Worm (Caenorhabditis elegans): ENCODE measurements around the gene ugt-42.

ugt-42 gene

DNA sequence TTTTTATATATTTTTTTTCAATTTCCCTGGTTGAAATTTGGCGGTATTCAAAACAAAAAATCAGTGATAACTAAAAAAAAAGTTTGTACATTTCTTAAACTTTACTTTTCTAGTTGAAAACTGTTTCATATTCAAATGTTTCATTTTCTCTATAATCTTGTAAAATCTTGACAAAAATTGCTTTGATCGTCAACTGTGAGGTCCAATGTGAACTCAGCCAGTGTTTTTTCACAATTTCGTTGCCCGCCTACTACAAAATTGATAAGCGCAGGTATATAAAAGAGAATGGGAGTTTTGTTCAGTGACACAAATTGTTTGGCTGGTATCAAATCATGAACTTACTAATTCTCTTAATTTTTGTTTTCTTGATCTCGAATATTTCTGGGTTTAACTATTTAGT is at the start of gene ugt-42:
ugt-42 (plus strand) TSS at position 301 of the 400 bp plus-strand sequence.
- TF ChIP-seq alr-1 (tag; optimal IDR thresholded peaks at IDR 0.05; ENCODE audit: borderline replicate concordance), result no peak
- TF ChIP-seq lir-3 (tag; optimal IDR thresholded peaks at IDR 0.05; ENCODE audit: poor library complexity), result no peak
- TF ChIP-seq sox-4 (tag; optimal IDR thresholded peaks at IDR 0.05), result no peak
- TF ChIP-seq nhr-28 (tag; optimal IDR thresholded peaks at IDR 0.05), result no peak
- TF ChIP-seq ces-1 (GFP tag; optimal IDR thresholded peaks at IDR 0.05), result no peak
- TF ChIP-seq vab-15 (tag; optimal IDR thresholded peaks at IDR 0.05), result no peak
- no peak for TF ChIP-seq dpl-1 (GFP tag; optimal IDR thresholded peaks at IDR 0.05)
- TF ChIP-seq lin-14 (GFP tag; optimal IDR thresholded peaks at IDR 0.05), result no peak
- TF ChIP-seq lin-15B (tag; optimal IDR thresholded peaks at IDR 0.05), result no peak
- TF ChIP-seq ztf-11 (tag; optimal IDR thresholded peaks at IDR 0.05), result no peak
- no peak for TF ChIP-seq lin-35 (GFP tag; optimal IDR thresholded peaks at IDR 0.05)
- no peak for TF ChIP-seq F16B12.6 (tag; optimal IDR thresholded peaks at IDR 0.05)
- no peak for TF ChIP-seq snu-23 (GFP tag; optimal IDR thresholded peaks at IDR 0.05)
- no peak for TF ChIP-seq unc-98 (GFP tag; IDR thresholded peaks at IDR 0.05)
- no peak for TF ChIP-seq hlh-17 (GFP tag; optimal IDR thresholded peaks at IDR 0.05; ENCODE audit: borderline replicate concordance)
- no peak for TF ChIP-seq ceh-88 (GFP tag; IDR thresholded peaks at IDR 0.05)

ce11 chrV:597823-598222 is 49.2 kb upstream of the ugt-42 start:
- peak; percentile 73 for TF ChIP-seq nhr-85 (tag)
- TF ChIP-seq egl-13 (tag; optimal IDR thresholded peaks at IDR 0.05), result no peak
- TF ChIP-seq sptf-1 (tag; optimal IDR thresholded peaks at IDR 0.05), result no peak
- TF ChIP-seq efl-1 (optimal IDR thresholded peaks at IDR 0.05), result no peak
- peak in 1 of 2 experiments; percentile 45 for TF ChIP-seq efl-1 (GFP tag; optimal IDR thresholded peaks at IDR 0.05 in 1 of 2)
- no peak for TF ChIP-seq sup-37 (GFP tag; optimal IDR thresholded peaks at IDR 0.05)
- no peak for TF ChIP-seq lin-13 (GFP tag; optimal IDR thresholded peaks at IDR 0.05)
- no peak for TF ChIP-seq mef-2 (tag; optimal IDR thresholded peaks at IDR 0.05)
- no peak for TF ChIP-seq F16B12.6 (tag; optimal IDR thresholded peaks at IDR 0.05)
- TF ChIP-seq aly-2 (tag; optimal IDR thresholded peaks at IDR 0.05), result no peak

ce11 chrV:598626-599025 is 48.4 kb upstream of the ugt-42 start:
- TF ChIP-seq nhr-20 (tag; optimal IDR thresholded peaks at IDR 0.05) (no peak), pag-3 (tag; optimal IDR thresholded peaks at IDR 0.05; ENCODE audit: borderline replicate concordance, insufficient read depth) (no peak), isw-1 (GFP tag; IDR thresholded peaks at IDR 0.05) (no peak), elt-3 (tag; optimal IDR thresholded peaks at IDR 0.05) (no peak), sup-37 (GFP tag; optimal IDR thresholded peaks at IDR 0.05) (no peak), grh-1 (GFP tag; IDR thresholded peaks at IDR 0.05) (no peak)

- TF ChIP-seq mef-2 (tag; optimal IDR thresholded peaks at IDR 0.05) (no peak), efl-1 (optimal IDR thresholded peaks at IDR 0.05) (no peak), efl-1 (GFP tag; optimal IDR thresholded peaks at IDR 0.05 in 1 of 2) (peak in 1 of 2 experiments; percentile 3)
Observed at ce11 chrV:599783-600182, 47.2 kb upstream of the ugt-42 start.

ce11 chrV:600231-600630 is 46.8 kb upstream of the ugt-42 start, which contains the start of gene nhr-251:
TSS of gene nhr-251 (plus strand) at chrV:600531.
- TF ChIP-seq unc-30 (tag; optimal IDR thresholded peaks at IDR 0.05) (no peak), unc-62 (GFP tag; optimal IDR thresholded peaks at IDR 0.05) (no peak), pag-3 (tag; optimal IDR thresholded peaks at IDR 0.05; ENCODE audit: borderline replicate concordance, insufficient read depth) (no peak), elt-3 (tag; optimal IDR thresholded peaks at IDR 0.05) (no peak), vab-15 (tag; optimal IDR thresholded peaks at IDR 0.05) (no peak), hlh-17 (GFP tag; optimal IDR thresholded peaks at IDR 0.05; ENCODE audit: borderline replicate concordance) (no peak), unc-130 (tag; optimal IDR thresholded peaks at IDR 0.05) (no peak), zag-1 (tag; optimal IDR thresholded peaks at IDR 0.05) (no peak), dsc-1 (tag; optimal IDR thresholded peaks at IDR 0.05) (no peak), alr-1 (tag; optimal IDR thresholded peaks at IDR 0.05; ENCODE audit: borderline replicate concordance) (no peak), ets-5 (GFP tag; IDR thresholded peaks at IDR 0.05) (no peak), jun-1 (tag; optimal IDR thresholded peaks at IDR 0.05) (no peak), ceh-88 (GFP tag; IDR thresholded peaks at IDR 0.05) (no peak), fkh-4 (tag; optimal IDR thresholded peaks at IDR 0.05; ENCODE audit: borderline replicate concordance) (no peak), F16B12.6 (tag; optimal IDR thresholded peaks at IDR 0.05) (no peak), skn-1 (tag; optimal IDR thresholded peaks at IDR 0.05) (no peak), efl-1 (optimal IDR thresholded peaks at IDR 0.05) (no peak), efl-1 (GFP tag; optimal IDR thresholded peaks at IDR 0.05 in 1 of 2) (no peak)

Data from whole organism, L1 larva.